Worm (Caenorhabditis elegans) whole organism, L1 larva: ENCODE measurements around the gene coa-7.

Experiments
- C04F5.9 ChIP-seq: sonication (generic microtip); optimal IDR thresholded peaks from 2 replicates; lab custom pipeline; 2016; ENCODE audit warnings: missing genetic modification characterization, missing compliant biosample characterization
- C16A3.4 ChIP-seq: fragments of 150-350 bp; optimal IDR thresholded peaks from 2 replicates; lab custom pipeline; 2014; ENCODE audit warnings: missing biosample characterization, missing genetic modification characterization
- C34B4.2 ChIP-seq: sonication (generic microtip); optimal IDR thresholded peaks from 2 replicates; lab custom pipeline; 2017; ENCODE audit warnings: mild to moderate bottlenecking, missing genetic modification characterization, missing compliant biosample characterization
- Y116A8C.19 ChIP-seq: sonication (generic microtip); optimal IDR thresholded peaks from 2 replicates; lab custom pipeline; 2016; ENCODE audit warnings: missing compliant biosample characterization, missing genetic modification characterization, borderline replicate concordance
- aha-1 ChIP-seq: fragments of 150-350 bp; optimal IDR thresholded peaks from 2 replicates; lab custom pipeline; 2014; ENCODE audit warnings: missing biosample characterization, missing genetic modification characterization
- alr-1 ChIP-seq: fragments of 200-800 bp; sonication (Bioruptor generic); optimal IDR thresholded peaks from 2 replicates; lab custom pipeline; 2018; ENCODE audit warnings: borderline replicate concordance, mild to moderate bottlenecking, missing genetic modification characterization, missing compliant biosample characterization
- ama-1 ChIP-seq: fragments of 150-350 bp; optimal IDR thresholded peaks from 2 replicates; lab custom pipeline; 2014
- blmp-1 ChIP-seq: fragments of 150-350 bp; optimal IDR thresholded peaks from 2 replicates; lab custom pipeline; 2014; ENCODE audit warnings: missing biosample characterization, missing genetic modification characterization
- ceh-63 ChIP-seq: fragments of 200-800 bp; sonication (Bioruptor generic); optimal IDR thresholded peaks from 2 replicates; lab custom pipeline; 2018; ENCODE audit warnings: mild to moderate bottlenecking, missing genetic modification characterization, missing compliant biosample characterization
- ceh-82 ChIP-seq, 3 experiments: fragments of 150-350 bp in 1 of 3; sonication (generic microtip) in 2 of 3; optimal IDR thresholded peaks; 2 replicates each; lab custom pipeline; 2014 to 2017; ENCODE audit warnings: missing biosample characterization in 3 of 3, missing genetic modification characterization in 3 of 3
- ceh-88 ChIP-seq: fragments of 200-800 bp; sonication (Bioruptor generic); IDR thresholded peaks from 2 replicates; pipeline ENCODE4 v1.3.6; 2022; ENCODE audit warnings: missing genetic modification characterization, missing compliant biosample characterization
- ceh-90 ChIP-seq: sonication (generic microtip); optimal IDR thresholded peaks from 2 replicates; lab custom pipeline; 2016; ENCODE audit warnings: missing genetic modification characterization, missing compliant biosample characterization
- ces-1 ChIP-seq: fragments of 150-350 bp; optimal IDR thresholded peaks from 2 replicates; lab custom pipeline; 2014; ENCODE audit warnings: missing biosample characterization, missing genetic modification reagents, missing genetic modification characterization
- dpl-1 ChIP-seq, 3 experiments: fragments of 150-350 bp in 2 of 3; sonication (generic microtip) in 1 of 3; optimal IDR thresholded peaks; 2 replicates each; lab custom pipeline; 2014 to 2017; ENCODE audit warnings: missing biosample characterization in 3 of 3, missing genetic modification characterization in 3 of 3, missing genetic modification reagents in 3 of 3
- dsc-1 ChIP-seq: sonication (generic microtip); optimal IDR thresholded peaks from 2 replicates; lab custom pipeline; 2016; ENCODE audit warnings: mild to moderate bottlenecking, missing genetic modification characterization, missing compliant biosample characterization
- efl-3 ChIP-seq: fragments of 200-800 bp; sonication (Bioruptor generic); optimal IDR thresholded peaks from 2 replicates; lab custom pipeline; 2018; ENCODE audit warnings: mild to moderate bottlenecking, missing genetic modification characterization, missing compliant biosample characterization
- egl-13 ChIP-seq: sonication (generic microtip); optimal IDR thresholded peaks from 2 replicates; lab custom pipeline; 2016; ENCODE audit warnings: missing genotype, missing genetic modification reagents, missing genetic modification characterization, missing compliant biosample characterization
- egl-27 ChIP-seq, 2 experiments: fragments of 150-350 bp in 1 of 2; sonication (generic microtip); optimal IDR thresholded peaks; 3 replicates each; lab custom pipeline; 2017 to 2018; ENCODE audit warnings: missing biosample characterization in 2 of 2, missing genetic modification characterization in 2 of 2, missing genetic modification reagents in 2 of 2
- fkh-10 ChIP-seq: sonication (generic microtip); optimal IDR thresholded peaks from 2 replicates; lab custom pipeline; 2017; ENCODE audit warnings: missing biosample characterization, missing genetic modification reagents, missing genetic modification characterization
- fkh-4 ChIP-seq: sonication (generic microtip); optimal IDR thresholded peaks from 2 replicates; lab custom pipeline; 2016; ENCODE audit warnings: missing compliant biosample characterization, missing genetic modification characterization, borderline replicate concordance
- fos-1 ChIP-seq: fragments of 150-350 bp; optimal IDR thresholded peaks from 2 replicates; lab custom pipeline; 2014; ENCODE audit warnings: missing biosample characterization, missing genetic modification characterization
- grh-1 ChIP-seq: fragments of 200-800 bp; sonication (Bioruptor generic); IDR thresholded peaks from 2 replicates; pipeline ENCODE4 v1.3.6; 2022; ENCODE audit warnings: missing genetic modification reagents, missing genetic modification characterization, missing compliant biosample characterization
- hlh-4 ChIP-seq: sonication (generic microtip); optimal IDR thresholded peaks from 2 replicates; lab custom pipeline; 2016; ENCODE audit warnings: mild to moderate bottlenecking, missing genetic modification characterization, missing compliant biosample characterization
- hpl-2 ChIP-seq: fragments of 150-350 bp; optimal IDR thresholded peaks from 2 replicates; lab custom pipeline; 2014; ENCODE audit warnings: missing biosample characterization, missing genetic modification reagents, missing genetic modification characterization
- irx-1 ChIP-seq: sonication (generic microtip); optimal IDR thresholded peaks from 2 replicates; lab custom pipeline; 2016; ENCODE audit warnings: missing genetic modification characterization, missing compliant biosample characterization
- lin-13 ChIP-seq: fragments of 150-350 bp; optimal IDR thresholded peaks from 2 replicates; lab custom pipeline; 2014; ENCODE audit warnings: missing biosample characterization, missing genetic modification reagents, missing genetic modification characterization
- lin-14 ChIP-seq: fragments of 200-800 bp; sonication (Bioruptor generic); optimal IDR thresholded peaks from 2 replicates; lab custom pipeline; 2018; ENCODE audit warnings: mild to moderate bottlenecking, missing genetic modification characterization, moderate library complexity, missing compliant biosample characterization
- lin-15B ChIP-seq: fragments of 150-350 bp; sonication (generic microtip); optimal IDR thresholded peaks from 3 replicates; lab custom pipeline; 2014; ENCODE audit warnings: missing biosample characterization, missing genetic modification characterization
- lin-35 ChIP-seq, 2 experiments: fragments of 150-350 bp; optimal IDR thresholded peaks; 2 replicates each; lab custom pipeline; 2014; ENCODE audit warnings: missing biosample characterization in 2 of 2, missing genetic modification characterization in 2 of 2, missing genetic modification reagents in 2 of 2
- lin-39 ChIP-seq: fragments of 150-350 bp; optimal IDR thresholded peaks from 2 replicates; lab custom pipeline; 2014; ENCODE audit warnings: missing biosample characterization, missing genetic modification reagents, missing genetic modification characterization
- mab-9 ChIP-seq: fragments of 200-800 bp; sonication (Bioruptor generic); IDR thresholded peaks from 2 replicates; pipeline ENCODE4 v1.3.6; 2022; ENCODE audit warnings: missing genetic modification reagents, missing genetic modification characterization, missing compliant biosample characterization
- mdl-1 ChIP-seq, 2 experiments: fragments of 150-350 bp; optimal IDR thresholded peaks; 2 replicates each; lab custom pipeline; 2014 to 2017; ENCODE audit warnings: missing biosample characterization in 2 of 2, missing genetic modification characterization in 2 of 2, inconsistent platforms in 1 of 2
- mef-2 ChIP-seq: fragments of 150-350 bp; optimal IDR thresholded peaks from 2 replicates; lab custom pipeline; 2014; ENCODE audit warnings: missing biosample characterization, missing genetic modification characterization
- nhr-20 ChIP-seq: sonication (generic microtip); optimal IDR thresholded peaks from 2 replicates; lab custom pipeline; 2016; ENCODE audit warnings: mild to moderate bottlenecking, missing genetic modification characterization, missing compliant biosample characterization
- nhr-28 ChIP-seq: fragments of 150-350 bp; optimal IDR thresholded peaks from 2 replicates; lab custom pipeline; 2014; ENCODE audit warnings: missing biosample characterization, missing genetic modification characterization
- nhr-47 ChIP-seq: sonication (generic microtip); optimal IDR thresholded peaks from 2 replicates; lab custom pipeline; 2016; ENCODE audit warnings: mild to moderate bottlenecking, missing genetic modification characterization, moderate library complexity, missing compliant biosample characterization
- nhr-71 ChIP-seq: sonication (generic microtip); optimal IDR thresholded peaks from 2 replicates; lab custom pipeline; 2016; ENCODE audit warnings: mild to moderate bottlenecking, missing genetic modification characterization, moderate library complexity, missing compliant biosample characterization
- nhr-76 ChIP-seq: sonication (generic microtip); optimal IDR thresholded peaks from 2 replicates; lab custom pipeline; 2017; ENCODE audit warnings: missing biosample characterization, missing genetic modification characterization
- nhr-77 ChIP-seq: fragments of 150-350 bp; optimal IDR thresholded peaks from 2 replicates; lab custom pipeline; 2014; ENCODE audit warnings: missing biosample characterization, missing genetic modification characterization
- pqm-1 ChIP-seq: sonication (generic microtip); optimal IDR thresholded peaks from 3 replicates; lab custom pipeline; 2017; ENCODE audit warnings: missing biosample characterization, missing genetic modification characterization
- rnt-1 ChIP-seq: sonication (generic microtip); optimal IDR thresholded peaks from 2 replicates; lab custom pipeline; 2016; ENCODE audit warnings: mild to moderate bottlenecking, missing genetic modification characterization, moderate library complexity, missing compliant biosample characterization
- skn-1 ChIP-seq: fragments of 150-350 bp; optimal IDR thresholded peaks from 2 replicates; lab custom pipeline; 2014; ENCODE audit warnings: missing biosample characterization, missing genetic modification characterization
- snpc-4 ChIP-seq: fragments of 150-350 bp; optimal IDR thresholded peaks from 2 replicates; lab custom pipeline; 2014; ENCODE audit warnings: missing biosample characterization, missing genetic modification characterization
- sox-4 ChIP-seq: sonication (generic microtip); optimal IDR thresholded peaks from 2 replicates; lab custom pipeline; 2016; ENCODE audit warnings: missing genetic modification characterization, missing compliant biosample characterization
- sptf-1 ChIP-seq: fragments of 150-350 bp; optimal IDR thresholded peaks from 2 replicates; lab custom pipeline; 2014; ENCODE audit warnings: missing biosample characterization, missing genetic modification characterization
- sup-37 ChIP-seq: fragments of 200-800 bp; sonication (Bioruptor generic); optimal IDR thresholded peaks from 2 replicates; lab custom pipeline; 2018; ENCODE audit warnings: mild to moderate bottlenecking, missing genetic modification characterization, missing compliant biosample characterization
- swsn-7 ChIP-seq: sonication (generic microtip); optimal IDR thresholded peaks from 2 replicates; lab custom pipeline; 2016; ENCODE audit warnings: missing genetic modification characterization, missing compliant biosample characterization
- unc-130 ChIP-seq: fragments of 150-350 bp; optimal IDR thresholded peaks from 2 replicates; lab custom pipeline; 2017; ENCODE audit warnings: missing biosample characterization, missing genetic modification characterization, inconsistent platforms
- unc-30 ChIP-seq: sonication (generic microtip); optimal IDR thresholded peaks from 2 replicates; lab custom pipeline; 2017; ENCODE audit warnings: missing biosample characterization, missing genetic modification characterization
- unc-62 ChIP-seq: fragments of 150-350 bp; optimal IDR thresholded peaks from 2 replicates; lab custom pipeline; 2014; ENCODE audit warnings: missing biosample characterization, missing genetic modification reagents, missing genetic modification characterization
- unc-86 ChIP-seq: sonication (generic microtip); optimal IDR thresholded peaks from 2 replicates; lab custom pipeline; 2016; ENCODE audit warnings: missing genetic modification characterization, missing compliant biosample characterization
- unc-98 ChIP-seq: fragments of 200-800 bp; sonication (Bioruptor generic); IDR thresholded peaks from 2 replicates; pipeline ENCODE4 v1.3.6; 2022; ENCODE audit warnings: missing genetic modification characterization, missing compliant biosample characterization
- zag-1 ChIP-seq: fragments of 150-350 bp; optimal IDR thresholded peaks from 2 replicates; lab custom pipeline; 2014; ENCODE audit warnings: missing biosample characterization, missing genetic modification characterization
- ztf-4 ChIP-seq: fragments of 150-350 bp; optimal IDR thresholded peaks from 2 replicates; lab custom pipeline; 2014; ENCODE audit warnings: missing biosample characterization, missing genetic modification characterization

Gene coa-7

ce11 chrII:11637189-11637754 is 13.7 kb downstream of the coa-7 start (continued):
- TF ChIP-seq dsc-1 (tag; lab: Kevin White, UChicago): peak; percentile 72
- TF ChIP-seq Y116A8C.19 (tag; lab: Kevin White, UChicago): no peak
- TF ChIP-seq mdl-1 (tag; optimal IDR thresholded peaks at IDR 0.05; lab: Kevin White, UChicago): no peak
- no peak for TF ChIP-seq rnt-1 (tag; lab: Kevin White, UChicago)
- no peak for TF ChIP-seq unc-98 (GFP tag; lab: Robert Waterston, UW)
- peak; percentile 31 for TF ChIP-seq lin-39 (tag; lab: Kevin White, UChicago)
- peak; percentile 53 for TF ChIP-seq fos-1
- peak; percentile 79 for TF ChIP-seq ama-1 (lab: Kevin White, UChicago)
- no peak for TF ChIP-seq snpc-4
- TF ChIP-seq ceh-82 (tag; optimal IDR thresholded peaks at IDR 0.05; lab: Kevin White, UChicago): no peak
- TF ChIP-seq ceh-88 (GFP tag; lab: Robert Waterston, UW): no peak; the same call in 1 of the 2 replicates
- TF ChIP-seq lin-14 (GFP tag; lab: Kevin White, UChicago): no peak
- TF ChIP-seq ceh-90 (tag; lab: Kevin White, UChicago): no peak
- TF ChIP-seq sup-37 (GFP tag; lab: Kevin White, UChicago): no peak
- no peak for TF ChIP-seq sptf-1
- TF ChIP-seq irx-1 (tag; lab: Kevin White, UChicago): no peak
- TF ChIP-seq hpl-2 (GFP tag; lab: Kevin White, UChicago): no peak
- TF ChIP-seq fkh-10 (GFP tag; lab: Kevin White, UChicago): no peak
- TF ChIP-seq blmp-1 (tag; lab: Kevin White, UChicago): peak; percentile 10
- no peak for TF ChIP-seq ces-1 (GFP tag; lab: Kevin White, UChicago)
- peak; percentile 83 for TF ChIP-seq ztf-4 (tag; lab: Kevin White, UChicago)
- no peak for TF ChIP-seq sox-4 (tag; lab: Kevin White, UChicago)
- TF ChIP-seq efl-3 (GFP tag; lab: Kevin White, UChicago): no peak
- TF ChIP-seq fkh-4 (tag; lab: Kevin White, UChicago): no peak
- TF ChIP-seq nhr-77: peak; percentile 5
- peak; percentile 44 for TF ChIP-seq unc-86 (tag; lab: Kevin White, UChicago)
- TF ChIP-seq nhr-76 (tag; lab: Kevin White, UChicago): no peak
- no peak for TF ChIP-seq unc-30 (tag; lab: Kevin White, UChicago)
- no peak for TF ChIP-seq unc-130 (tag; lab: Kevin White, UChicago)
- no peak for TF ChIP-seq hlh-4 (tag; lab: Kevin White, UChicago)
- no peak for TF ChIP-seq skn-1 (tag; lab: Kevin White, UChicago)
- TF ChIP-seq lin-35 (GFP tag; optimal IDR thresholded peaks at IDR 0.05; lab: Kevin White, UChicago): no peak
- TF ChIP-seq zag-1 (tag; lab: Kevin White, UChicago): no peak
- no peak for TF ChIP-seq C16A3.4 (tag; lab: Kevin White, UChicago)
- no peak for TF ChIP-seq grh-1 (GFP tag; lab: Robert Waterston, UW)
- TF ChIP-seq egl-27 (tag; optimal IDR thresholded peaks at IDR 0.05; lab: Kevin White, UChicago): no peak
- TF ChIP-seq lin-13 (GFP tag; lab: Kevin White, UChicago): no peak
- no peak for TF ChIP-seq C04F5.9
- peak; percentile 72 for TF ChIP-seq nhr-71
- TF ChIP-seq dpl-1 (GFP tag; optimal IDR thresholded peaks at IDR 0.05; lab: Kevin White, UChicago): no peak
- peak; percentile 17 for TF ChIP-seq swsn-7 (tag; lab: Kevin White, UChicago)
- TF ChIP-seq lin-15B: no peak
- no peak for TF ChIP-seq aha-1 (tag; lab: Kevin White, UChicago)
- no peak for TF ChIP-seq unc-62 (GFP tag; lab: Kevin White, UChicago)
- TF ChIP-seq alr-1 (tag; lab: Kevin White, UChicago): no peak
- no peak for TF ChIP-seq ceh-63 (GFP tag; lab: Kevin White, UChicago)
- TF ChIP-seq mab-9: no peak
- peak; percentile 8 for TF ChIP-seq nhr-20
- peak; percentile 40 for TF ChIP-seq egl-13 (tag; lab: Kevin White, UChicago)
- no peak for TF ChIP-seq mef-2 (tag; lab: Kevin White, UChicago)
- TF ChIP-seq pqm-1: no peak
- no peak for TF ChIP-seq C34B4.2 (tag; lab: Kevin White, UChicago)
- no peak for TF ChIP-seq nhr-28
- peak; percentile 48 for TF ChIP-seq nhr-47 (tag; lab: Kevin White, UChicago)
